Fruit fly (Drosophila melanogaster): ENCODE data around the gene Sr-CIV.

Gene Sr-CIV

dm6 chr2L:3534227-3534842 is 10.5 kb upstream of the Sr-CIV start (continued):
- peak; percentile 54; the same call in 1 of the 3 replicates for TF ChIP-seq CG34422 (GFP tag; IDR thresholded peaks at IDR 0.05)
- peak; percentile 61 for TF ChIP-seq Oli (tag; optimal IDR thresholded peaks at IDR 0.05)
- no peak for TF ChIP-seq CG8290 (GFP tag; optimal IDR thresholded peaks at IDR 0.05)
- TF ChIP-seq CG8290 (tag; optimal IDR thresholded peaks at IDR 0.05) = no peak
- no peak for TF ChIP-seq Bgb (GFP tag; IDR thresholded peaks at IDR 0.05; ENCODE audit: partially characterized antibody)
- TF ChIP-seq CG4424 (GFP tag; optimal IDR thresholded peaks at IDR 0.05) = peak; percentile 48
- TF ChIP-seq MTF-1 (GFP tag; optimal IDR thresholded peaks at IDR 0.05; ENCODE audit: borderline replicate concordance) = no peak
- TF ChIP-seq CG5953 (GFP tag; IDR thresholded peaks at IDR 0.05) = no peak
- no peak for TF ChIP-seq sqz (GFP tag; optimal IDR thresholded peaks at IDR 0.05)
- TF ChIP-seq ttk (GFP tag; IDR thresholded peaks at IDR 0.05) = peak; percentile 58
- TF ChIP-seq CG15073 (GFP tag; optimal IDR thresholded peaks at IDR 0.05) = no peak
- peak; percentile 62 for TF ChIP-seq Rfx (GFP tag; IDR thresholded peaks at IDR 0.05)
- TF ChIP-seq Med (GFP tag) = peak; percentile 89
- peak; percentile 63 for TF ChIP-seq CG13424 (tag; optimal IDR thresholded peaks at IDR 0.05)
- peak; percentile 49; the same call in 2 of the 3 replicates for TF ChIP-seq H15 (GFP tag; IDR thresholded peaks at IDR 0.05)
- no peak for TF ChIP-seq CG11085 (GFP tag; IDR thresholded peaks at IDR 0.05)
- TF ChIP-seq CG31388 (GFP tag; optimal IDR thresholded peaks at IDR 0.05) = no peak
- 0 out of 3 replicates have a peak, but pooled peaks have one; percentile 13 for TF ChIP-seq zen2 (GFP tag; IDR thresholded peaks at IDR 0.05; ENCODE audit: partially characterized antibody)

dm6 chr2L:3532973-3533525 is 9.2 kb upstream of the Sr-CIV start:
- 0 out of 2 replicates have a peak, but pooled peaks have one; percentile 35 for TF ChIP-seq ttk (GFP tag; IDR thresholded peaks at IDR 0.05)
- TF ChIP-seq trem (tag; optimal IDR thresholded peaks at IDR 0.05) = peak; percentile 42
- peak; percentile 87 for TF ChIP-seq sens (GFP tag)
- peak; percentile 35; the same call in 1 of the 2 replicates for TF ChIP-seq ssp (GFP tag; IDR thresholded peaks at IDR 0.05)
- peak; percentile 66 for TF ChIP-seq phol (tag; optimal IDR thresholded peaks at IDR 0.05)
- peak; percentile 32 for TF ChIP-seq CG8089 (GFP tag; optimal IDR thresholded peaks at IDR 0.05)
- peak; percentile 82 for TF ChIP-seq CG10959 (GFP tag; IDR thresholded peaks at IDR 0.05)
- TF ChIP-seq CG31388 (GFP tag; optimal IDR thresholded peaks at IDR 0.05) = no peak
- TF ChIP-seq Aef1 (GFP tag; IDR thresholded peaks at IDR 0.05) = no peak
- TF ChIP-seq CG6689 (GFP tag; IDR thresholded peaks at IDR 0.05) = peak; percentile 65
- peak; percentile 45 for TF ChIP-seq CG12155 (GFP tag; optimal IDR thresholded peaks at IDR 0.05)
- peak; percentile 20 for TF ChIP-seq CG1647 (GFP tag; optimal IDR thresholded peaks at IDR 0.05)
- TF ChIP-seq Neu2 (GFP tag; optimal IDR thresholded peaks at IDR 0.05; ENCODE audit: borderline replicate concordance) = peak; percentile 78
- peak; percentile 47 for TF ChIP-seq lmd (GFP tag; IDR thresholded peaks at IDR 0.05)
- TF ChIP-seq CG16863 (GFP tag; optimal IDR thresholded peaks at IDR 0.05) = peak; percentile 25
- TF ChIP-seq tx (GFP tag; optimal IDR thresholded peaks at IDR 0.05) = peak; percentile 25
- TF ChIP-seq dysf (GFP tag; IDR thresholded peaks at IDR 0.05) = peak; percentile 42; the same call in 1 of the 3 replicates
- TF ChIP-seq CG7839 (tag; optimal IDR thresholded peaks at IDR 0.05) = peak; percentile 44
- TF ChIP-seq sc (optimal IDR thresholded peaks at IDR 0.05) = no peak
- TF ChIP-seq sc (GFP tag; optimal IDR thresholded peaks at IDR 0.05) = peak; percentile 31
- TF ChIP-seq nmo (GFP tag; optimal IDR thresholded peaks at IDR 0.05) = peak; percentile 60
- no peak for TF ChIP-seq crp (GFP tag; optimal IDR thresholded peaks at IDR 0.05)
- peak; percentile 36 for TF ChIP-seq gsb-n (tag; optimal IDR thresholded peaks at IDR 0.05)
- TF ChIP-seq CG13123 (GFP tag; optimal IDR thresholded peaks at IDR 0.05) = peak; percentile 10
- peak; percentile 64 for TF ChIP-seq CG8924 (tag; optimal IDR thresholded peaks at IDR 0.05)
- TF ChIP-seq Hr3 (GFP tag; optimal IDR thresholded peaks at IDR 0.05) = peak; percentile 11
- peak; percentile 44 for TF ChIP-seq shn (GFP tag; optimal IDR thresholded peaks at IDR 0.05)
- peak; percentile 94 for TF ChIP-seq zen (tag; optimal IDR thresholded peaks at IDR 0.05)
- TF ChIP-seq CG6683 (GFP tag; optimal IDR thresholded peaks at IDR 0.05) = no peak
- peak; percentile 79 for TF ChIP-seq zfh1 (GFP tag; IDR thresholded peaks at IDR 0.05)
- TF ChIP-seq Elba2 (GFP tag; optimal IDR thresholded peaks at IDR 0.05) = peak; percentile 76
- no peak for TF ChIP-seq tap (tag; optimal IDR thresholded peaks at IDR 0.05)
- TF ChIP-seq CG6654 (GFP tag; optimal IDR thresholded peaks at IDR 0.05) = peak; percentile 4
- TF ChIP-seq CG17568 (GFP tag; optimal IDR thresholded peaks at IDR 0.05) = no peak

Measured in whole organism, embryonic.